Fruit fly (Drosophila melanogaster) whole organism, prepupa: ENCODE data around the gene Alh.

Source experiments
- CG10631 ChIP-seq: fragments of 200-800 bp; sonication (Bioruptor generic); optimal IDR thresholded peaks from 2 replicates; lab custom pipeline; 2016; ENCODE audit warnings: missing biosample characterization, missing genetic modification characterization
- CG10669 ChIP-seq: fragments of 200-800 bp; sonication (Bioruptor generic); optimal IDR thresholded peaks from 3 replicates; lab custom pipeline; 2018; ENCODE audit warnings: missing biosample characterization, mild to moderate bottlenecking, missing genetic modification characterization, moderate library complexity
- CG11294 ChIP-seq: fragments of 200-800 bp; sonication (Bioruptor generic); IDR thresholded peaks from 2 replicates; pipeline ENCODE4 v1.3.6; 2022; ENCODE audit warnings: missing biosample characterization, missing genetic modification characterization
- CG11762 ChIP-seq: fragments of 200-800 bp; sonication (Bioruptor generic); optimal IDR thresholded peaks from 3 replicates; lab custom pipeline; 2016; ENCODE audit warnings: missing biosample characterization, missing genetic modification characterization; ENCODE audit not compliant: insufficient read depth
- CG1621 ChIP-seq: fragments of 200-800 bp; sonication (Bioruptor generic); optimal IDR thresholded peaks from 3 replicates; lab custom pipeline; 2018; ENCODE audit warnings: missing biosample characterization, mild to moderate bottlenecking, missing genetic modification characterization
- CG16779 ChIP-seq: fragments of 200-800 bp; sonication (Bioruptor generic); optimal IDR thresholded peaks from 3 replicates; lab custom pipeline; 2017; ENCODE audit warnings: missing biosample characterization, mild to moderate bottlenecking, missing genetic modification characterization
- CG31627 ChIP-seq: fragments of 200-800 bp; sonication (Bioruptor generic); optimal IDR thresholded peaks from 3 replicates; lab custom pipeline; 2016; ENCODE audit warnings: missing biosample characterization, missing genetic modification characterization
- CG32006 ChIP-seq: fragments of 200-800 bp; sonication (Bioruptor generic); optimal IDR thresholded peaks from 3 replicates; lab custom pipeline; 2017; ENCODE audit warnings: missing biosample characterization, mild to moderate bottlenecking, missing genetic modification characterization
- CG34406 ChIP-seq: fragments of 200-800 bp; sonication (Bioruptor generic); optimal IDR thresholded peaks from 3 replicates; lab custom pipeline; 2016; ENCODE audit warnings: missing biosample characterization, missing genetic modification characterization
- CG3919 ChIP-seq: fragments of 200-800 bp; sonication (Bioruptor generic); optimal IDR thresholded peaks from 3 replicates; lab custom pipeline; 2016; ENCODE audit warnings: missing biosample characterization, missing genetic modification characterization
- CG4318 ChIP-seq: fragments of 200-800 bp; sonication (Bioruptor generic); optimal IDR thresholded peaks from 3 replicates; lab custom pipeline; 2017; ENCODE audit warnings: missing biosample characterization, mild to moderate bottlenecking, missing genetic modification characterization
- CG6163 ChIP-seq: fragments of 200-800 bp; sonication (Bioruptor generic); IDR thresholded peaks from 3 replicates; pipeline ENCODE4 v1.3.6; 2022; ENCODE audit warnings: missing biosample characterization, missing genetic modification characterization
- CG6276 ChIP-seq: fragments of 200-800 bp; sonication (Bioruptor generic); optimal IDR thresholded peaks from 2 replicates; lab custom pipeline; 2017; ENCODE audit warnings: missing biosample characterization, mild to moderate bottlenecking, missing genetic modification characterization
- CG6792 ChIP-seq: fragments of 200-800 bp; sonication (Bioruptor generic); optimal IDR thresholded peaks from 3 replicates; lab custom pipeline; 2016; ENCODE audit warnings: missing biosample characterization, missing genetic modification characterization
- CG6808 ChIP-seq: fragments of 200-800 bp; sonication (Bioruptor generic); optimal IDR thresholded peaks from 3 replicates; lab custom pipeline; 2017; ENCODE audit warnings: missing biosample characterization, missing genetic modification characterization, mild to moderate bottlenecking, moderate library complexity, missing genetic modification reagents
- CG6854 ChIP-seq: fragments of 200-800 bp; sonication (Bioruptor generic); optimal IDR thresholded peaks from 2 replicates; lab custom pipeline; 2017; ENCODE audit warnings: missing biosample characterization, mild to moderate bottlenecking, missing genetic modification characterization
- CG7368 ChIP-seq: fragments of 200-800 bp; sonication (Bioruptor generic); optimal IDR thresholded peaks from 3 replicates; lab custom pipeline; 2016; ENCODE audit warnings: missing biosample characterization, missing genetic modification characterization
- CG8119 ChIP-seq: fragments of 200-800 bp; sonication (Bioruptor generic); IDR thresholded peaks from 3 replicates; pipeline ENCODE4 v1.3.6; 2022; ENCODE audit warnings: missing biosample characterization, missing genetic modification characterization
- CG8319 ChIP-seq: fragments of 200-800 bp; sonication (Bioruptor generic); optimal IDR thresholded peaks from 3 replicates; lab custom pipeline; 2016; ENCODE audit warnings: missing biosample characterization, missing genetic modification characterization
- CG8632 ChIP-seq: fragments of 200-800 bp; sonication (Bioruptor generic); optimal IDR thresholded peaks from 3 replicates; lab custom pipeline; 2016; ENCODE audit warnings: missing biosample characterization, missing genetic modification characterization
- Eip75B ChIP-seq: fragments of 200-800 bp; sonication (Bioruptor generic); optimal IDR thresholded peaks from 3 replicates; lab custom pipeline; 2016; ENCODE audit warnings: missing biosample characterization, missing genetic modification characterization
- Eip78C ChIP-seq: fragments of 200-800 bp; sonication (Bioruptor generic); peaks from one replicate; lab custom pipeline; 2016; ENCODE audit warnings: missing biosample characterization, missing genetic modification characterization
- Eip93F ChIP-seq: fragments of 200-800 bp; sonication (Bioruptor generic); optimal IDR thresholded peaks from 2 replicates; lab custom pipeline; 2016; ENCODE audit warnings: missing biosample characterization, mild to moderate bottlenecking, missing genetic modification characterization
- Ets21C ChIP-seq: fragments of 200-800 bp; sonication (Bioruptor generic); optimal IDR thresholded peaks from 3 replicates; lab custom pipeline; 2016; ENCODE audit warnings: missing biosample characterization, missing genetic modification characterization
- Ets96B ChIP-seq: fragments of 200-800 bp; optimal IDR thresholded peaks from 2 replicates; lab custom pipeline; 2019; ENCODE audit warnings: missing biosample characterization, mild to moderate bottlenecking, missing genetic modification characterization, moderate library complexity
- Gug ChIP-seq: fragments of 200-800 bp; sonication (Bioruptor generic); IDR thresholded peaks from 2 replicates; pipeline ENCODE4 v1.3.6; 2022; ENCODE audit warnings: missing biosample characterization, missing genetic modification characterization
- Hr38 ChIP-seq: sonication (Bioruptor generic); optimal IDR thresholded peaks from 2 replicates; lab custom pipeline; 2016; ENCODE audit warnings: missing biosample characterization, missing genetic modification characterization
- Hr39 ChIP-seq: fragments of 200-800 bp; sonication (Bioruptor generic); optimal IDR thresholded peaks from 2 replicates; lab custom pipeline; 2016; ENCODE audit warnings: missing biosample characterization, missing genetic modification characterization
- Hr4 ChIP-seq: fragments of 200-800 bp; sonication (Bioruptor generic); optimal IDR thresholded peaks from 3 replicates; lab custom pipeline; 2016; ENCODE audit warnings: missing biosample characterization, missing genetic modification characterization
- Met ChIP-seq: fragments of 200-800 bp; sonication (Bioruptor generic); optimal IDR thresholded peaks from 3 replicates; lab custom pipeline; 2016; ENCODE audit warnings: missing biosample characterization, missing genetic modification characterization
- OdsH ChIP-seq: fragments of 200-800 bp; sonication (Bioruptor generic); optimal IDR thresholded peaks from 3 replicates; lab custom pipeline; 2016; ENCODE audit warnings: missing biosample characterization, missing genetic modification characterization
- Smox ChIP-seq: fragments of 200-800 bp; sonication (Bioruptor generic); optimal IDR thresholded peaks from 3 replicates; lab custom pipeline; 2016; ENCODE audit warnings: missing biosample characterization, missing genetic modification characterization
- Sox102F ChIP-seq: fragments of 200-800 bp; sonication (Bioruptor generic); optimal IDR thresholded peaks from 2 replicates; lab custom pipeline; 2016; ENCODE audit warnings: missing biosample characterization, mild to moderate bottlenecking, missing genetic modification characterization
- Sox14 ChIP-seq: fragments of 200-800 bp; sonication (Bioruptor generic); optimal IDR thresholded peaks from 3 replicates; lab custom pipeline; 2016; ENCODE audit warnings: missing biosample characterization, missing genetic modification characterization
- Sox15 ChIP-seq: fragments of 200-800 bp; sonication (Bioruptor generic); optimal IDR thresholded peaks from 3 replicates; lab custom pipeline; 2016; ENCODE audit warnings: missing biosample characterization, missing genetic modification characterization
- achi ChIP-seq: fragments of 200-800 bp; sonication (Bioruptor generic); optimal IDR thresholded peaks from 3 replicates; lab custom pipeline; 2016; ENCODE audit warnings: missing biosample characterization, missing genetic modification characterization
- acj6 ChIP-seq: fragments of 200-800 bp; sonication (Bioruptor generic); optimal IDR thresholded peaks from 3 replicates; lab custom pipeline; 2016; ENCODE audit warnings: missing biosample characterization, missing genetic modification characterization
- cyc ChIP-seq: fragments of 200-800 bp; sonication (Bioruptor generic); optimal IDR thresholded peaks from 3 replicates; lab custom pipeline; 2016; ENCODE audit warnings: missing biosample characterization, missing genetic modification characterization
- dac ChIP-seq: fragments of 200-800 bp; sonication (Bioruptor generic); optimal IDR thresholded peaks from 2 replicates; lab custom pipeline; 2017; ENCODE audit warnings: missing biosample characterization, mild to moderate bottlenecking, missing genetic modification characterization
- dsx ChIP-seq: fragments of 200-800 bp; optimal IDR thresholded peaks from 3 replicates; lab custom pipeline; 2019; ENCODE audit warnings: missing biosample characterization, mild to moderate bottlenecking, missing genetic modification characterization, moderate library complexity; ENCODE audit not compliant: poor library complexity, severe bottlenecking
- eg ChIP-seq: fragments of 200-800 bp; sonication (Bioruptor generic); IDR thresholded peaks from 3 replicates; pipeline ENCODE4 v1.3.6; 2022; ENCODE audit warnings: missing biosample characterization, missing genetic modification characterization
- esn ChIP-seq: fragments of 200-800 bp; sonication (Bioruptor generic); optimal IDR thresholded peaks from 2 replicates; lab custom pipeline; 2016; ENCODE audit warnings: missing biosample characterization, mild to moderate bottlenecking, missing genetic modification characterization, moderate library complexity
- fd59A ChIP-seq: fragments of 200-800 bp; sonication (Bioruptor generic); optimal IDR thresholded peaks from 2 replicates; lab custom pipeline; 2017; ENCODE audit warnings: missing biosample characterization, mild to moderate bottlenecking, missing genetic modification characterization, missing genetic modification reagents
- fd85E ChIP-seq: fragments of 200-800 bp; sonication (Bioruptor generic); optimal IDR thresholded peaks from 3 replicates; lab custom pipeline; 2016; ENCODE audit warnings: missing biosample characterization, missing genetic modification characterization
- fkh ChIP-seq: fragments of 200-800 bp; sonication (Bioruptor generic); optimal IDR thresholded peaks from 3 replicates; lab custom pipeline; 2017; ENCODE audit warnings: missing biosample characterization, mild to moderate bottlenecking, missing genetic modification characterization, moderate library complexity
- lz ChIP-seq: fragments of 200-800 bp; sonication (Bioruptor generic); optimal IDR thresholded peaks from 3 replicates; lab custom pipeline; 2016; ENCODE audit warnings: missing biosample characterization, missing genetic modification characterization
- pdm3 ChIP-seq: fragments of 200-800 bp; sonication (Bioruptor generic); optimal IDR thresholded peaks from 3 replicates; lab custom pipeline; 2016; ENCODE audit warnings: missing biosample characterization, missing genetic modification characterization
- salr ChIP-seq, 2 experiments: fragments of 200-800 bp; sonication (Bioruptor generic); optimal IDR thresholded peaks; 3 replicates each; lab custom pipeline; 2016 to 2018; ENCODE audit warnings: missing biosample characterization in 2 of 2, missing genetic modification characterization in 2 of 2, mild to moderate bottlenecking in 1 of 2
- spab ChIP-seq: fragments of 200-800 bp; sonication (Bioruptor generic); optimal IDR thresholded peaks from 2 replicates; lab custom pipeline; 2017; ENCODE audit warnings: missing biosample characterization, mild to moderate bottlenecking, missing genetic modification characterization, missing genetic modification reagents
- svp ChIP-seq: fragments of 200-800 bp; sonication (Bioruptor generic); peaks from one replicate; lab custom pipeline; 2016; ENCODE audit warnings: missing biosample characterization, missing genetic modification characterization
- topi ChIP-seq: fragments of 200-800 bp; sonication (Bioruptor generic); optimal IDR thresholded peaks from 3 replicates; lab custom pipeline; 2016; ENCODE audit warnings: missing biosample characterization, missing genetic modification characterization
- vri ChIP-seq: fragments of 200-800 bp; sonication (Bioruptor generic); optimal IDR thresholded peaks from 3 replicates; lab custom pipeline; 2016; ENCODE audit warnings: missing biosample characterization, mild to moderate bottlenecking, missing genetic modification characterization

The Alh gene

DNA sequence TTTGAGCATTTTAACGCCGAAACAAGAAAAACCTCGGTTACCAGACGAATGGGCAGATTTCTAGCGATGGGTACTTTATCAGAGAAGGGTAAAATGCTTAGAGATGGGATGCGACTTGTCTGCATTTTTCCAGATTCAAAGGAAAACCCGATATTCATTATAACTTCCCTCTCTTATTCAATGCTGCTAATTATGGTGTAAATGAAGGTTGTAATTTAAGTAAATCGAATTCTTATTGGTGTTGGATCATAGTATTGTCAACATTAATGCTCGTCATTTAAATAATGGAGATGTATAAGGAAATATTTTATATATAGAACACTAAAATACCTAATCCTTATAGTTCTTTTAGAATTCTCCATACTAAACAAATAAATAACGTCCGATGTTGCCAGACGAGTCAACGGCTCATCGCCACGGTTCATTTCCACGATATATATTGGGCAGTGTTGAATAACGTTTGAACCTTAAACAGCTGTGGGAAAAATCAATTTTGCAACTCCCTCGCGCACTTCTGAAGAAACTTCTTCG lies at the start of gene Alh, which contains the start of gene CG10098:
Gene Alh (minus strand): TSS at position 77 of the 531 bp plus-strand sequence.
Gene CG10098 (plus strand): TSS at position 440 of the 531 bp plus-strand sequence.
- TF ChIP-seq CG8319 (GFP tag; lab: Kevin White, UChicago): peak; percentile 62
- peak; percentile 61 for TF ChIP-seq Ets96B (tag; lab: Kevin White, UChicago)
- TF ChIP-seq CG32006 (GFP tag; lab: Kevin White, UChicago): peak; percentile 77
- TF ChIP-seq fd85E: no peak
- peak; percentile 81 for TF ChIP-seq eg
- peak; percentile 93 for TF ChIP-seq CG31627
- peak; percentile 59 for TF ChIP-seq CG7368 (GFP tag; lab: Kevin White, UChicago)
- peak; percentile 37 for TF ChIP-seq CG6808 (GFP tag; lab: Kevin White, UChicago)
- peak; percentile 56; the same call in 1 of the 2 replicates for TF ChIP-seq CG11294 (GFP tag; lab: Robert Waterston, UW)
- peak; percentile 68 for TF ChIP-seq CG34406 (GFP tag; lab: Kevin White, UChicago)
- peak; percentile 72 for TF ChIP-seq CG4318
- TF ChIP-seq CG1621 (tag; lab: Kevin White, UChicago): peak; percentile 31
- peak; percentile 89 for TF ChIP-seq lz (GFP tag; lab: Kevin White, UChicago)
- TF ChIP-seq Eip78C (GFP tag; lab: Kevin White, UChicago): peak; percentile 90
- peak; percentile 92 for TF ChIP-seq CG10631
- TF ChIP-seq esn (GFP tag; lab: Kevin White, UChicago): peak; percentile 89
- TF ChIP-seq CG8119: peak; percentile 34; the same call in 2 of the 3 replicates
- TF ChIP-seq CG6854 (GFP tag; lab: Kevin White, UChicago): no peak
- peak; percentile 42 for TF ChIP-seq spab (GFP tag; lab: Kevin White, UChicago)
- peak; percentile 52 for TF ChIP-seq CG11762 (GFP tag; lab: Kevin White, UChicago)
- TF ChIP-seq svp (GFP tag; lab: Kevin White, UChicago): peak; percentile 96
- TF ChIP-seq CG10669: peak; percentile 55
- peak; percentile 87 for TF ChIP-seq Met (GFP tag; lab: Kevin White, UChicago)
- TF ChIP-seq Eip75B: peak; percentile 76
- peak; percentile 73 for TF ChIP-seq CG8632 (GFP tag; lab: Kevin White, UChicago)
- TF ChIP-seq dsx (GFP tag; lab: Kevin White, UChicago): peak; percentile 5
- peak; percentile 69 for TF ChIP-seq Eip93F (GFP tag; lab: Kevin White, UChicago)
- peak; percentile 82 for TF ChIP-seq achi (GFP tag; lab: Kevin White, UChicago)
- peak; percentile 72 for TF ChIP-seq CG3919 (GFP tag; lab: Kevin White, UChicago)
- peak; percentile 42 for TF ChIP-seq vri
- peak; percentile 75 for TF ChIP-seq Sox102F (GFP tag; lab: Kevin White, UChicago)
- peak; percentile 91 for TF ChIP-seq cyc
- TF ChIP-seq Sox14 (GFP tag; lab: Kevin White, UChicago): peak; percentile 82
- peak; percentile 5 for TF ChIP-seq CG6276
- TF ChIP-seq Hr38 (GFP tag; lab: Kevin White, UChicago): peak; percentile 41
- peak; percentile 60 for TF ChIP-seq dac (GFP tag; lab: Kevin White, UChicago)
- peak; percentile 91 for TF ChIP-seq pdm3 (GFP tag; lab: Kevin White, UChicago)
- peak; percentile 85 for TF ChIP-seq OdsH (GFP tag; lab: Kevin White, UChicago)
- TF ChIP-seq CG6792 (GFP tag; lab: Kevin White, UChicago): peak; percentile 78
- peak; percentile 88 for TF ChIP-seq Sox15
- peak; percentile 88 for TF ChIP-seq acj6 (GFP tag; lab: Kevin White, UChicago)
- peak; percentile 84 for TF ChIP-seq Hr4 (GFP tag; lab: Kevin White, UChicago)
- peak; percentile 93 for TF ChIP-seq Hr39 (GFP tag; lab: Kevin White, UChicago)
- TF ChIP-seq CG16779: no peak
- TF ChIP-seq topi: peak; percentile 82
- peak; percentile 61 to 88 for TF ChIP-seq salr (GFP tag; optimal IDR thresholded peaks at IDR 0.05; lab: Kevin White, UChicago)
- TF ChIP-seq fkh (GFP tag; lab: Kevin White, UChicago): peak; percentile 93
- peak; percentile 61 for TF ChIP-seq fd59A (GFP tag; lab: Kevin White, UChicago)
- TF ChIP-seq Ets21C (GFP tag; lab: Kevin White, UChicago): peak; percentile 86
- peak; percentile 79 for TF ChIP-seq CG6163 (GFP tag; lab: Robert Waterston, UW)
- TF ChIP-seq Smox (GFP tag; lab: Kevin White, UChicago): peak; percentile 86
- TF ChIP-seq Gug (GFP tag; lab: Robert Waterston, UW): peak; percentile 55
